Worm (Caenorhabditis elegans) whole organism, mixed stage, embryonic: ENCODE data around the gene daf-12.

ENCODE experiments used
- blmp-1 ChIP-seq: fragments of 150-350 bp; optimal IDR thresholded peaks from 2 replicates; lab custom pipeline; 2014; ENCODE audit warnings: missing biosample characterization, missing genetic modification characterization
- mab-5 ChIP-seq: fragments of 150-350 bp; optimal IDR thresholded peaks from 2 replicates; lab custom pipeline; 2014; ENCODE audit warnings: missing biosample characterization, missing genetic modification characterization
- ztf-11 ChIP-seq: fragments of 150-350 bp; optimal IDR thresholded peaks from 2 replicates; lab custom pipeline; 2014; ENCODE audit warnings: missing biosample characterization, missing genetic modification characterization

ce11 chrX:10704329-10704728 is 68.6 kb downstream of the daf-12 start:
- TF ChIP-seq ztf-11 (tag; lab: Kevin White, UChicago) (no peak), blmp-1 (tag; lab: Kevin White, UChicago) (no peak), mab-5 (tag; lab: Kevin White, UChicago) (no peak)
